Worm (Caenorhabditis elegans): ENCODE results near the gene nhr-222.

The nhr-222 gene

DNA sequence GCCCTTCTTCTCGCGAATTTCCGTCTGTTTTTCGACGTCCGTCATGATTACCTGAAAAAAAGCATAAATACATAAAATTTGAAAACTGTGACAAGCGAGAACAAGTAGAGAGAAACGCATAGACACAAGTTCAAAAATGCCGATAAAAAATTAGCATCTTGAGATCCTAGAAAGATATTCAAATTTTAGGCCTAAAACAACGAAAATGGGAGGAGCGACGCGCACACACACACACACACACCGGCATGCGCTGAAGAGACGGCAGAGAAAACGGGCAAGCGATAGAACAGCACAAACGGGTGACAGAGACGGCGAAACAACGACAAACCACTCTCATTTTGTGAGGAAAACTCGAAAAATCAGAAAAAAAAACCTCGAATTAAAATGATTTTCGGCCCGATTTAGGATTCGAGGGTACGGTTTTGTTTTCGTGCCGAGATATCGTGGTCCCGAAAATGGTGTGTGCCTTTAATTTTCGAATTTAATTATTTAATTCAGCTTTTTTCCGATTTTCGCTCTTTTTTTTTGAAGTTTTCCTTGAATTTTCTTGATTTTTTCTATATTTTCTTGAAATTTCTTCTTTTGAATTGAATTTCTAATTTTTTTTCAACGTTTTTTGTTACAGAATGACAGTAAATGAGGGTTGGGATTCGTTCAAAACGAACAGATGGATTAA lies 42.9 kb upstream of the nhr-222 start, which contains the start of the genes rpl-11.1 and T22F3.2:
Gene rpl-11.1 (minus strand): TSS at position 51 of the 676 bp plus-strand sequence.
Gene T22F3.2 (plus strand): TSS at position 626 of the 676 bp plus-strand sequence.
- TF ChIP-seq ztf-11 (tag; optimal IDR thresholded peaks at IDR 0.05) (no peak), hlh-1 (tag; optimal IDR thresholded peaks at IDR 0.05) (no peak), M03D4.4 (tag; optimal IDR thresholded peaks at IDR 0.05) (no peak), drap-1 (GFP tag; optimal IDR thresholded peaks at IDR 0.05) (no peak), unc-39 (tag; optimal IDR thresholded peaks at IDR 0.05) (no peak), ceh-83 (GFP tag; optimal IDR thresholded peaks at IDR 0.05) (no peak), nhr-12 (tag; optimal IDR thresholded peaks at IDR 0.05) (no peak), elt-1 (tag; optimal IDR thresholded peaks at IDR 0.05; ENCODE audit: borderline replicate concordance, insufficient read depth) (no peak)

- TF ChIP-seq unc-62 (GFP tag; optimal IDR thresholded peaks at IDR 0.05) (no peak), nhr-28 (tag; optimal IDR thresholded peaks at IDR 0.05) (no peak), M03D4.4 (tag; optimal IDR thresholded peaks at IDR 0.05) (no peak), lsy-2 (tag; optimal IDR thresholded peaks at IDR 0.05) (no peak), pha-4 (tag; optimal IDR thresholded peaks at IDR 0.05) (no peak)
Observed at ce11 chrV:3585011-3585410, 41.8 kb upstream of the nhr-222 start.

- TF ChIP-seq tbx-8 (GFP tag; optimal IDR thresholded peaks at IDR 0.05) = no peak
- TF ChIP-seq drap-1 (GFP tag; optimal IDR thresholded peaks at IDR 0.05) = no peak
- TF ChIP-seq mep-1 (tag; optimal IDR thresholded peaks at IDR 0.05) = no peak
- no peak for TF ChIP-seq mab-5 (tag; optimal IDR thresholded peaks at IDR 0.05)
- TF ChIP-seq snpc-4 (tag; optimal IDR thresholded peaks at IDR 0.05) = no peak
- no peak for TF ChIP-seq ceh-39 (tag; optimal IDR thresholded peaks at IDR 0.05)
- no peak for TF ChIP-seq unc-39 (tag; optimal IDR thresholded peaks at IDR 0.05)
- TF ChIP-seq nhr-2 (tag; optimal IDR thresholded peaks at IDR 0.05) = no peak
Observed at ce11 chrV:3583622-3584021, 40.4 kb upstream of the nhr-222 start.

ce11 chrV:3582671-3583070 lies 39.4 kb upstream of the nhr-222 start:
- TF ChIP-seq tbx-8 (GFP tag; optimal IDR thresholded peaks at IDR 0.05) = no peak
- no peak for TF ChIP-seq sem-2 (GFP tag; optimal IDR thresholded peaks at IDR 0.05)
- no peak for TF ChIP-seq pha-4 (tag; optimal IDR thresholded peaks at IDR 0.05)
- no peak for TF ChIP-seq blmp-1 (tag; optimal IDR thresholded peaks at IDR 0.05)
- TF ChIP-seq bed-3 (GFP tag; optimal IDR thresholded peaks at IDR 0.05) = no peak
- no peak for TF ChIP-seq ztf-11 (tag; optimal IDR thresholded peaks at IDR 0.05)
- TF ChIP-seq elt-3 (tag; optimal IDR thresholded peaks at IDR 0.05) = no peak
- no peak for TF ChIP-seq hlh-1 (tag; optimal IDR thresholded peaks at IDR 0.05)
- TF ChIP-seq lin-32 (GFP tag; optimal IDR thresholded peaks at IDR 0.05) = no peak
- no peak for TF ChIP-seq M03D4.4 (tag; optimal IDR thresholded peaks at IDR 0.05)
- TF ChIP-seq zip-8 (tag; optimal IDR thresholded peaks at IDR 0.05) = no peak
- no peak for TF ChIP-seq cnd-1 (tag; optimal IDR thresholded peaks at IDR 0.05)
- TF ChIP-seq sptf-1 (tag; optimal IDR thresholded peaks at IDR 0.05) = no peak
- TF ChIP-seq lin-13 (tag; optimal IDR thresholded peaks at IDR 0.05) = no peak

DNA sequence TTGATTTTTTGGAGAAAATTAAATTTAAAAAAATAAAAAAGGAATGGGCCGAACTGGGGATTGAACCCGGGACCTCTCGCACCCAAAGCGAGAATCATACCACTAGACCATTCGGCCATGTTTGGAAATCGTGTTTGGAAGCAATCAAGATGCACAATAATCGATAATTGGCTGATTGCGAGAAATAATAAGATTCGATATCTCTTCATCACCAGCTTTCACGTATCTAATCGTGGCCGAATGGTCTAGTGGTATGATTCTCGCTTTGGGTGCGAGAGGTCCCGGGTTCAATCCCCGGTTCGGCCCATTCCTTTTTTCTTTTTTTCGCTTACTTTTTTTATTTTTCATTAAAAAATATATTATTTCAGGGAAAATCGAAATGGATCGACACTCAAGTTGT lies 38.8 kb upstream of the nhr-222 start:
- TF ChIP-seq nhr-12 (tag; optimal IDR thresholded peaks at IDR 0.05) (no peak), ces-1 (GFP tag; optimal IDR thresholded peaks at IDR 0.05) (no peak), mab-5 (tag; optimal IDR thresholded peaks at IDR 0.05) (no peak), lin-32 (GFP tag; optimal IDR thresholded peaks at IDR 0.05) (no peak)

DNA sequence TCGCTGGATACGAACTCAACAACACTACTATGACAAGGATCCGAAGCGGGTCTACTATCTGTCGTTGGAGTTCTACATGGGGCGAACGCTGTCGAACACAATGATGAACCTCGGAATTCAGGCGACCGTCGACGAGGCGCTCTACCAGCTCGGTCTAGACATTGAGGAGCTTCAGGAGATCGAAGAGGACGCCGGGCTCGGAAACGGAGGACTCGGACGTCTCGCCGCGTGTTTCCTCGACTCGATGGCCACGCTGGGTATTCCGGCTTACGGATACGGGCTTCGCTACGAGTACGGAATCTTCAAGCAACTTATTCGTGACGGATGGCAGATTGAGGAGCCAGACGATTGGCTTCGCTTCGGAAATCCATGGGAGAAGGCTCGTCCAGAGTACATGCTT lies 38.4 kb upstream of the nhr-222 start:
- TF ChIP-seq sem-2 (GFP tag; optimal IDR thresholded peaks at IDR 0.05) (no peak), elt-1 (tag; optimal IDR thresholded peaks at IDR 0.05; ENCODE audit: borderline replicate concordance, insufficient read depth) (no peak), unc-120 (tag; optimal IDR thresholded peaks at IDR 0.05; ENCODE audit: poor library complexity, severe bottlenecking) (no peak), ham-2 (GFP tag; optimal IDR thresholded peaks at IDR 0.05) (no peak), mab-5 (tag; optimal IDR thresholded peaks at IDR 0.05) (no peak), flh-1 (GFP tag; optimal IDR thresholded peaks at IDR 0.05) (no peak), hlh-1 (tag; optimal IDR thresholded peaks at IDR 0.05) (no peak), unc-62 (GFP tag; optimal IDR thresholded peaks at IDR 0.05) (no peak), lin-32 (GFP tag; optimal IDR thresholded peaks at IDR 0.05) (no peak), lin-13 (tag; optimal IDR thresholded peaks at IDR 0.05) (no peak), mep-1 (tag; optimal IDR thresholded peaks at IDR 0.05) (no peak), ces-1 (GFP tag; optimal IDR thresholded peaks at IDR 0.05) (no peak), elt-3 (tag; optimal IDR thresholded peaks at IDR 0.05) (no peak), snpc-4 (tag; optimal IDR thresholded peaks at IDR 0.05) (no peak)
